Fruit fly (Drosophila melanogaster) whole organism, prepupa: ENCODE results near the gene nAChRalpha6.
A peak's percentile ranks its signal among the peaks of the same experiment; 100 is the strongest.

Source experiments
- CG16779 ChIP-seq: fragments of 200-800 bp; sonication (Bioruptor generic); optimal IDR thresholded peaks from 3 replicates; lab custom pipeline; 2017; ENCODE audit warnings: missing biosample characterization, mild to moderate bottlenecking, missing genetic modification characterization
- CG6163 ChIP-seq: fragments of 200-800 bp; sonication (Bioruptor generic); IDR thresholded peaks from 3 replicates; pipeline ENCODE4 v1.3.6; 2022; ENCODE audit warnings: missing biosample characterization, missing genetic modification characterization
- CG6808 ChIP-seq: fragments of 200-800 bp; sonication (Bioruptor generic); optimal IDR thresholded peaks from 3 replicates; lab custom pipeline; 2017; ENCODE audit warnings: missing biosample characterization, missing genetic modification characterization, mild to moderate bottlenecking, moderate library complexity, missing genetic modification reagents
- ss ChIP-seq, 2 experiments: fragments of 200-800 bp; sonication (Bioruptor generic); optimal IDR thresholded peaks; 2 replicates in 1 of 2; 3 replicates in 1 of 2; lab custom pipeline; 2017 to 2018; ENCODE audit warnings: mild to moderate bottlenecking in 2 of 2, missing biosample characterization in 2 of 2, missing genetic modification characterization in 2 of 2, moderate library complexity in 1 of 2

dm6 chr2L:9915011-9915850 is 29.2 kb upstream of the nAChRalpha6 start, which contains the start of gene yip2:
- TF ChIP-seq CG16779 = peak; percentile 99
- TF ChIP-seq CG6808 = peak; percentile 99
- peak; percentile 76 for TF ChIP-seq CG6163 (GFP tag; lab: Robert Waterston, UW)
- TF ChIP-seq ss (GFP tag; optimal IDR thresholded peaks at IDR 0.05; lab: Kevin White, UChicago) = peak; percentile 100
